Worm (Caenorhabditis elegans) whole organism, early embryonic: ENCODE measurements around the gene sbsp-1.

Source experiments
- F13C5.2 ChIP-seq: sonication (generic microtip); optimal IDR thresholded peaks from 2 replicates; lab custom pipeline; 2017; ENCODE audit warnings: mild to moderate bottlenecking, missing genetic modification characterization, inconsistent platforms, missing compliant biosample characterization
- ama-1 ChIP-seq: fragments of 150-350 bp; optimal IDR thresholded peaks from 2 replicates; lab custom pipeline; 2014
- flt-1 ChIP-seq: fragments of 200-800 bp; sonication (Bioruptor generic); IDR thresholded peaks from 2 replicates; pipeline ENCODE4 v1.3.6; 2022; ENCODE audit warnings: missing genetic modification characterization, missing compliant biosample characterization
- hmbx-1 ChIP-seq: sonication (generic microtip); optimal IDR thresholded peaks from 2 replicates; lab custom pipeline; 2016; ENCODE audit warnings: mild to moderate bottlenecking, missing genetic modification characterization, missing compliant biosample characterization
- hmg-4 ChIP-seq: fragments of 200-800 bp; sonication (Bioruptor generic); optimal IDR thresholded peaks from 2 replicates; lab custom pipeline; 2018; ENCODE audit warnings: mild to moderate bottlenecking, missing genetic modification characterization, missing compliant biosample characterization
- scrt-1 ChIP-seq: fragments of 200-800 bp; sonication (Bioruptor generic); IDR thresholded peaks from 2 replicates; pipeline ENCODE4 v1.3.6; 2022; ENCODE audit warnings: missing genetic modification characterization, missing compliant biosample characterization
- tbx-11 ChIP-seq: fragments of 200-800 bp; sonication (Bioruptor generic); IDR thresholded peaks from 2 replicates; pipeline ENCODE4 v1.3.6; 2022; ENCODE audit warnings: missing genetic modification characterization, missing compliant biosample characterization
- tbx-37 ChIP-seq: fragments of 200-800 bp; sonication (Bioruptor generic); conservative IDR thresholded peaks from 2 replicates; pipeline ENCODE4 v1.3.6; 2022; ENCODE audit warnings: missing genetic modification reagents, missing genetic modification characterization, missing compliant biosample characterization
- tra-4 ChIP-seq: sonication (generic microtip); optimal IDR thresholded peaks from 2 replicates; lab custom pipeline; 2017; ENCODE audit warnings: missing genetic modification characterization, missing compliant biosample characterization

DNA sequence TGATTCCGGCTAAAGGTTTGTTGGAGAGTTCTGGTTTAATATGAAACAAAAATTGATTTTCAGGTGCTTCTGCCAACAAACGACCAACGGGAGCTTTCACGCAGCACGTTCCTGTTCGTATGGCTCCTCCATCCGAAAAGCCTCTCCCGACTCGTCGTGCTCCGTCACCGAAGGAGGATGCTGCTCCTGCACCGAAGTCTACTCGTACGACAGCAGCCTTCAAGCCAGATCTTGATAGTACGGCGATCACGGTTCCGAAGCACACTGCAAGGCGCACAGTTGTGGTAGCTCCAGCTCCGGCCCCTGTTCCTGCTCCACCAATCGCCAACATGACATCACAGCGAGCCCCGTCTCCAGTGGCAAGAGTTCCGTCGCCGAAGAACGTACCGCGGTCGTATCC, 23.9 kb upstream of the sbsp-1 start:
- TF ChIP-seq hmg-4 (GFP tag; lab: Kevin White, UChicago), result no peak
- no peak for TF ChIP-seq ama-1
- no peak for TF ChIP-seq tbx-37
- TF ChIP-seq tra-4 (tag; lab: Kevin White, UChicago), result no peak
- TF ChIP-seq flt-1 (GFP tag; lab: Robert Waterston, UW), result no peak
- no peak for TF ChIP-seq tbx-11 (GFP tag; lab: Robert Waterston, UW)
- TF ChIP-seq hmbx-1 (tag; lab: Kevin White, UChicago), result no peak
- no peak for TF ChIP-seq F13C5.2
- no peak for TF ChIP-seq scrt-1
